Fruit fly (Drosophila melanogaster): Measurements from ENCODE around the gene CG5704.

The CG5704 gene

DNA sequence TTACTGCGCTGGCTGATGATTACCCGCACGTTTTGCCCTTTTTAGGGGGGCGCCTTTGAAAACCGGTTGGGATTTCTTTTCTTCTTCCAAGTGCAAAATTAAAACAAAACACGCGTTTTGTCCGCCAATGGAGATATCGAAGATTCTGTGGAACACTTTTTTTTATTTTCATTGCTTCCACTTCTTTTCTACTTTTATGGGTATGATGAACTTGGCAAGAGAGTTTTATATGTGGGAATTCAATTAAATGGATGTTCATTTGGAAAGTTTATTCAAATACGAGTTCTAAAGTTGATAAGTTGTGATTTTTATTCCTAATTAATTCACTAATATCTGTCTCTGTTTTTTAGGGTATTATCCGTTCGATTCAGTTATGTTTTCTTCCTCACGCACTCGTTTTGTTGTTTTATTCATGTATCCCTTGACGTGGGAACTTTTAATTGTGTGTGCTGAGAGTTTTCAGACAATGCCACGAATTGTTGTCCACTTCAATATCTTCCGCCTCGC is 6.7 kb downstream of the CG5704 start (continued):
- no peak for TF ChIP-seq sug (tag; optimal IDR thresholded peaks at IDR 0.05)
- TF ChIP-seq NC2β (GFP tag; optimal IDR thresholded peaks at IDR 0.05), result no peak
- peak; percentile 35 for TF ChIP-seq CG10654 (GFP tag; optimal IDR thresholded peaks at IDR 0.05)
- peak; percentile 53; the same call in 1 of the 3 replicates for TF ChIP-seq ase (GFP tag; IDR thresholded peaks at IDR 0.05)
- peak; percentile 28; the same call in 1 of the 2 replicates for TF ChIP-seq CG4730 (GFP tag; IDR thresholded peaks at IDR 0.05)
- no peak for TF ChIP-seq Sry-β (GFP tag; optimal IDR thresholded peaks at IDR 0.05)
- TF ChIP-seq CG2712 (tag; optimal IDR thresholded peaks at IDR 0.05), result peak; percentile 53
- no peak for TF ChIP-seq ato (GFP tag; IDR thresholded peaks at IDR 0.05; ENCODE audit: partially characterized antibody)
- no peak for TF ChIP-seq zf30C (GFP tag; optimal IDR thresholded peaks at IDR 0.05)
- TF ChIP-seq CG9817 (tag; optimal IDR thresholded peaks at IDR 0.05), result no peak
- no peak; the same call in 3 of the 4 replicates for TF ChIP-seq Gug (GFP tag; IDR thresholded peaks at IDR 0.05)
- TF ChIP-seq al (GFP tag; IDR thresholded peaks at IDR 0.05), result no peak
- no peak for TF ChIP-seq Sry-δ (GFP tag; optimal IDR thresholded peaks at IDR 0.05)
- TF ChIP-seq bcd (GFP tag; optimal IDR thresholded peaks at IDR 0.05), result no peak
- TF ChIP-seq CG13624 (GFP tag; optimal IDR thresholded peaks at IDR 0.05), result no peak
- no peak for TF ChIP-seq gro (GFP tag; optimal IDR thresholded peaks at IDR 0.05)
- TF ChIP-seq Mrtf (GFP tag; IDR thresholded peaks at IDR 0.05), result no peak
- TF ChIP-seq danr (GFP tag; IDR thresholded peaks at IDR 0.05), result peak; percentile 48; the same call in 1 of the 2 replicates
- TF ChIP-seq CG15011 (GFP tag; optimal IDR thresholded peaks at IDR 0.05), result no peak
- no peak for TF ChIP-seq HLH54F (GFP tag; optimal IDR thresholded peaks at IDR 0.05)
- no peak for TF ChIP-seq bab2 (GFP tag; optimal IDR thresholded peaks at IDR 0.05)
- peak; percentile 40; the same call in 1 of the 3 replicates for TF ChIP-seq CG11560 (tag; IDR thresholded peaks at IDR 0.05)
- TF ChIP-seq CG16779 (GFP tag; IDR thresholded peaks at IDR 0.05), result no peak
- no peak for TF ChIP-seq abd-A (tag; optimal IDR thresholded peaks at IDR 0.05)
- TF ChIP-seq CG8388 (GFP tag; optimal IDR thresholded peaks at IDR 0.05), result no peak
- TF ChIP-seq slou (GFP tag; optimal IDR thresholded peaks at IDR 0.05), result no peak
- TF ChIP-seq CG11456 (GFP tag; IDR thresholded peaks at IDR 0.05), result no peak
- no peak for TF ChIP-seq Chrac-16 (GFP tag; optimal IDR thresholded peaks at IDR 0.05)
- TF ChIP-seq CG1832 (GFP tag; optimal IDR thresholded peaks at IDR 0.05), result no peak
- TF ChIP-seq PHDP (tag; optimal IDR thresholded peaks at IDR 0.05), result no peak
- no peak for TF ChIP-seq pan (optimal IDR thresholded peaks at IDR 0.05)
- TF ChIP-seq pan (GFP tag; optimal IDR thresholded peaks at IDR 0.05 in 1 of 2, IDR thresholded peaks at IDR 0.05 in 1 of 2), result peak in 1 of 2 experiments; percentile 62
- no peak for TF ChIP-seq oc (tag; optimal IDR thresholded peaks at IDR 0.05)
- TF ChIP-seq ftz-f1 (GFP tag; optimal IDR thresholded peaks at IDR 0.05), result no peak
- TF ChIP-seq Kr (GFP tag; optimal IDR thresholded peaks at IDR 0.05), result no peak
- TF ChIP-seq BtbVII (GFP tag; optimal IDR thresholded peaks at IDR 0.05), result no peak
- no peak for TF ChIP-seq CG8089 (GFP tag; optimal IDR thresholded peaks at IDR 0.05)
- no peak for TF ChIP-seq C15 (GFP tag; IDR thresholded peaks at IDR 0.05)
- TF ChIP-seq sob (GFP tag; IDR thresholded peaks at IDR 0.05), result no peak
- TF ChIP-seq cato (GFP tag; optimal IDR thresholded peaks at IDR 0.05; ENCODE audit: borderline replicate concordance), result no peak
- TF ChIP-seq CG3407 (GFP tag; optimal IDR thresholded peaks at IDR 0.05), result no peak
- peak; percentile 4 for TF ChIP-seq Med (GFP tag)
- TF ChIP-seq CG18262 (tag; optimal IDR thresholded peaks at IDR 0.05), result peak; percentile 67
- no peak for TF ChIP-seq onecut (GFP tag; IDR thresholded peaks at IDR 0.05)
- TF ChIP-seq ap (GFP tag; IDR thresholded peaks at IDR 0.05), result 0 out of 2 replicates have a peak, but pooled peaks have one; percentile 16
- no peak for TF ChIP-seq ERR (GFP tag; optimal IDR thresholded peaks at IDR 0.05)
- 0 out of 2 replicates have a peak, but pooled peaks have one; percentile 29 for TF ChIP-seq Nf-YA (GFP tag; IDR thresholded peaks at IDR 0.05)
- no peak for TF ChIP-seq CG10431 (GFP tag; optimal IDR thresholded peaks at IDR 0.05)
- TF ChIP-seq tgo (GFP tag; IDR thresholded peaks at IDR 0.05), result peak; percentile 68
- TF ChIP-seq CG2129 (GFP tag; IDR thresholded peaks at IDR 0.05; ENCODE audit: partially characterized antibody), result no peak
- no peak for TF ChIP-seq HLH4C (GFP tag; IDR thresholded peaks at IDR 0.05; ENCODE audit: partially characterized antibody)
- TF ChIP-seq CG12299 (tag; optimal IDR thresholded peaks at IDR 0.05), result no peak

All from whole organism, embryonic.